Worm (Caenorhabditis elegans) whole organism, young adult: ENCODE data around the gene smk-1.

Experiments used
- ceh-58 ChIP-seq: fragments of 200-800 bp; sonication (Bioruptor generic); IDR thresholded peaks from 2 replicates; pipeline ENCODE4 v1.3.6; 2022; ENCODE audit warnings: missing genetic modification characterization, missing compliant biosample characterization
- snpc-4 ChIP-seq, 5 experiments: fragments of 150-350 bp in 1 of 5; sonication (generic microtip) in 4 of 5; optimal IDR thresholded peaks; 2 replicates each; lab custom pipeline; 2014 to 2018; ENCODE audit warnings: missing genetic modification characterization in 5 of 5, missing biosample characterization in 3 of 5, antibody characterized with exemption in 2 of 5, mild to moderate bottlenecking in 2 of 5, missing compliant biosample characterization in 2 of 5, missing genotype in 2 of 5, moderate library complexity in 2 of 5, missing genetic modification reagents in 1 of 5

- TF ChIP-seq ceh-58 (GFP tag; lab: Robert Waterston, UW) (no peak), snpc-4 (GFP tag; optimal IDR thresholded peaks at IDR 0.05; lab: Kevin White, UChicago) (no peak), snpc-4 (tag; optimal IDR thresholded peaks at IDR 0.05; lab: Kevin White, UChicago) (no peak)
These were observed 5.0 kb upstream of the smk-1 start, which contains the start of gene F41E6.15 for ce11 chrV:8602638-8603037.
